Fruit fly (Drosophila melanogaster): ENCODE results near the gene Adk2.
A peak's percentile ranks its signal among the peaks of the same experiment; 100 is the strongest.

The Adk2 gene

DNA sequence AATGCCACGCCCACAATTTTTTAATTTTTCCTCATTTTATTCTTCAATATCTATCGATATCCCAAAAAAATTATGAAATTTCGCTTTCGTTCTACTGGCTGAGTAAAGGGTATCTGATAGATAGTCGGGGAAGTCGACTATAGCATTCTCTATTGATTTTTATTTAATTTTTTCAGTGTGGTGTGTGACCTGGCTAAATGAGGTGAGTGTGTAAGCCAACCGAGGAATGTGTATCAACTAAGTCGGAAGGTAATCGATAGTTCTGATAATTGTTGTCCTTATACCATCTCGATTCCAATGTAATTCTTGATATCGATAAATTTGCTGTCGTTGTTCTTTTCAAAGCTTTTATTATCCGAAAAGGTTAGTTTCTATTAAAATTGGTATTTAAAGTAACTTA lies 16.0 kb downstream of the Adk2 start, which contains the start of gene CG11263 (continued):
- peak; percentile 35 for TF ChIP-seq Fer1 (GFP tag; optimal IDR thresholded peaks at IDR 0.05)
- no peak for TF ChIP-seq ham (GFP tag; IDR thresholded peaks at IDR 0.05)
- no peak for TF ChIP-seq prd (optimal IDR thresholded peaks at IDR 0.05)
- peak; percentile 52; the same call in 1 of the 3 replicates for TF ChIP-seq prd (GFP tag; IDR thresholded peaks at IDR 0.05)
- no peak for TF ChIP-seq sima (GFP tag; optimal IDR thresholded peaks at IDR 0.05)
- TF ChIP-seq ranshi (GFP tag; IDR thresholded peaks at IDR 0.05), result 0 out of 2 replicates have a peak, but pooled peaks have one; percentile 51
- no peak for TF ChIP-seq jigr1 (GFP tag; IDR thresholded peaks at IDR 0.05)
- TF ChIP-seq Spps (tag; optimal IDR thresholded peaks at IDR 0.05), result no peak
- no peak for TF ChIP-seq crc (GFP tag; optimal IDR thresholded peaks at IDR 0.05)
- TF ChIP-seq hbn (GFP tag; IDR thresholded peaks at IDR 0.05; ENCODE audit: partially characterized antibody), result peak; percentile 82
- peak; percentile 71 for TF ChIP-seq Rfx (GFP tag; IDR thresholded peaks at IDR 0.05)
- TF ChIP-seq CG12155 (GFP tag; optimal IDR thresholded peaks at IDR 0.05), result peak; percentile 37
- TF ChIP-seq tio (GFP tag; optimal IDR thresholded peaks at IDR 0.05), result peak; percentile 21
- peak; percentile 26; the same call in 1 of the 3 replicates for TF ChIP-seq CG11695 (GFP tag; IDR thresholded peaks at IDR 0.05)
- no peak for TF ChIP-seq toy (GFP tag; IDR thresholded peaks at IDR 0.05)
- no peak for TF ChIP-seq Hey (tag; optimal IDR thresholded peaks at IDR 0.05)
- TF ChIP-seq CG42726 (GFP tag; IDR thresholded peaks at IDR 0.05; ENCODE audit: partially characterized antibody), result peak; percentile 65; the same call in 1 of the 2 replicates
- no peak for TF ChIP-seq D (optimal IDR thresholded peaks at IDR 0.05)
- peak; percentile 24 for TF ChIP-seq D (GFP tag; optimal IDR thresholded peaks at IDR 0.05)
- TF ChIP-seq org-1 (GFP tag; optimal IDR thresholded peaks at IDR 0.05), result no peak
- peak; percentile 50 for TF ChIP-seq CG4854 (GFP tag; optimal IDR thresholded peaks at IDR 0.05)
- TF ChIP-seq CG2875 (GFP tag; optimal IDR thresholded peaks at IDR 0.05), result no peak
- no peak for TF ChIP-seq tup (GFP tag; optimal IDR thresholded peaks at IDR 0.05)
- no peak for TF ChIP-seq CG4282 (GFP tag; optimal IDR thresholded peaks at IDR 0.05)
- TF ChIP-seq bcd (GFP tag; optimal IDR thresholded peaks at IDR 0.05), result peak; percentile 39
- no peak for TF ChIP-seq NC2α (GFP tag; optimal IDR thresholded peaks at IDR 0.05)
- TF ChIP-seq HLH3B (GFP tag; IDR thresholded peaks at IDR 0.05), result no peak
- TF ChIP-seq CG4424 (GFP tag; optimal IDR thresholded peaks at IDR 0.05), result peak; percentile 56
- TF ChIP-seq gsb (GFP tag; IDR thresholded peaks at IDR 0.05), result no peak
- peak; percentile 40 for TF ChIP-seq CG17359 (tag; optimal IDR thresholded peaks at IDR 0.05)
- TF ChIP-seq Atf3 (GFP tag; optimal IDR thresholded peaks at IDR 0.05), result peak; percentile 29
- peak; percentile 71 for TF ChIP-seq mam (GFP tag; optimal IDR thresholded peaks at IDR 0.05)
- TF ChIP-seq Hr39 (optimal IDR thresholded peaks at IDR 0.05), result no peak
- peak; percentile 22; the same call in 1 of the 2 replicates for TF ChIP-seq NFAT (GFP tag; IDR thresholded peaks at IDR 0.05)
- no peak for TF ChIP-seq CG9437 (GFP tag; optimal IDR thresholded peaks at IDR 0.05)
- TF ChIP-seq CG13123 (GFP tag; optimal IDR thresholded peaks at IDR 0.05), result no peak
- peak; percentile 36; the same call in 1 of the 2 replicates for TF ChIP-seq ssp (GFP tag; IDR thresholded peaks at IDR 0.05)
- peak; percentile 4 for TF ChIP-seq B-H2 (GFP tag; optimal IDR thresholded peaks at IDR 0.05)
- no peak for TF ChIP-seq CG15073 (GFP tag; optimal IDR thresholded peaks at IDR 0.05)
- TF ChIP-seq zen (tag; optimal IDR thresholded peaks at IDR 0.05), result no peak
- 0 out of 2 replicates have a peak, but pooled peaks have one; percentile 37 for TF ChIP-seq CG11247 (GFP tag; IDR thresholded peaks at IDR 0.05)
- TF ChIP-seq CG2712 (tag; optimal IDR thresholded peaks at IDR 0.05), result peak; percentile 47
- TF ChIP-seq CG4404 (GFP tag; IDR thresholded peaks at IDR 0.05), result no peak
- TF ChIP-seq CG10274 (GFP tag; optimal IDR thresholded peaks at IDR 0.05), result no peak
- TF ChIP-seq CG12219 (GFP tag; optimal IDR thresholded peaks at IDR 0.05), result no peak
- TF ChIP-seq Dref (GFP tag; IDR thresholded peaks at IDR 0.05), result peak; percentile 96
- TF ChIP-seq her (GFP tag; optimal IDR thresholded peaks at IDR 0.05), result peak; percentile 53
- peak; percentile 62 for TF ChIP-seq CG1603 (tag; optimal IDR thresholded peaks at IDR 0.05)
- no peak for TF ChIP-seq CG13424 (tag; optimal IDR thresholded peaks at IDR 0.05)
- TF ChIP-seq CG7987 (GFP tag; optimal IDR thresholded peaks at IDR 0.05), result no peak
- peak; percentile 12 for TF ChIP-seq CG9876 (GFP tag; optimal IDR thresholded peaks at IDR 0.05)
- TF ChIP-seq peb (GFP tag; IDR thresholded peaks at IDR 0.05), result no peak
- peak; percentile 38 for TF ChIP-seq CG1792 (GFP tag; optimal IDR thresholded peaks at IDR 0.05)
